Worm (Caenorhabditis elegans) whole organism, L4 larva: Measurements from ENCODE around the gene pei-2.
A peak's percentile ranks its signal among the peaks of the same experiment; 100 is the strongest.

Source experiments
- D1046.2 ChIP-seq: fragments of 200-800 bp; sonication (Bioruptor generic); IDR thresholded peaks from 2 replicates; pipeline ENCODE4 v1.3.6; 2022; ENCODE audit warnings: missing genetic modification characterization, missing compliant biosample characterization
- F26F4.8 ChIP-seq: fragments of 200-800 bp; sonication (Bioruptor generic); conservative IDR thresholded peaks from 2 replicates; pipeline ENCODE4 v1.3.6; 2022; ENCODE audit warnings: missing genetic modification characterization, missing compliant biosample characterization
- F37D6.2 ChIP-seq: sonication (generic microtip); optimal IDR thresholded peaks from 2 replicates; lab custom pipeline; 2016; ENCODE audit warnings: mild to moderate bottlenecking, missing genetic modification characterization, missing compliant biosample characterization
- F44E2.7 ChIP-seq: fragments of 200-800 bp; sonication (Bioruptor generic); IDR thresholded peaks from 2 replicates; pipeline ENCODE4 v2.1.2; 2022; ENCODE audit warnings: missing genetic modification characterization, missing compliant biosample characterization
- F49E8.2 ChIP-seq: sonication (generic microtip); optimal IDR thresholded peaks from 2 replicates; lab custom pipeline; 2016; ENCODE audit warnings: missing compliant biosample characterization, mild to moderate bottlenecking, missing genetic modification characterization, borderline replicate concordance
- R02D3.7 ChIP-seq: fragments of 150-350 bp; sonication (generic microtip); optimal IDR thresholded peaks from 3 replicates; lab custom pipeline; 2014; ENCODE audit warnings: missing biosample characterization, missing genetic modification characterization
- Y105C5A.15 ChIP-seq: fragments of 200-800 bp; sonication (Bioruptor generic); IDR thresholded peaks from 2 replicates; pipeline ENCODE4 v1.3.6; 2022; ENCODE audit warnings: missing genetic modification characterization, missing compliant biosample characterization
- Y5F2A.4 ChIP-seq: fragments of 200-800 bp; sonication (Bioruptor generic); optimal IDR thresholded peaks from 2 replicates; lab custom pipeline; 2018; ENCODE audit warnings: mild to moderate bottlenecking, missing genetic modification characterization, missing compliant biosample characterization
- Y75B8A.6 ChIP-seq: fragments of 200-800 bp; sonication (Bioruptor generic); IDR thresholded peaks from 2 replicates; pipeline ENCODE4 v1.3.6; 2022; ENCODE audit warnings: missing genetic modification reagents, missing genetic modification characterization, missing compliant biosample characterization
- ZK337.2 ChIP-seq: fragments of 200-800 bp; sonication (Bioruptor generic); IDR thresholded peaks from 2 replicates; pipeline ENCODE4 v1.3.6; 2022; ENCODE audit warnings: missing genetic modification reagents, missing genetic modification characterization, missing compliant biosample characterization
- arid-1 ChIP-seq: fragments of 200-800 bp; sonication (Bioruptor generic); conservative IDR thresholded peaks from 2 replicates; pipeline ENCODE4 v1.3.6; 2022; ENCODE audit warnings: missing genetic modification reagents, missing genetic modification characterization, missing compliant biosample characterization
- ceh-28 ChIP-seq: fragments of 150-350 bp; optimal IDR thresholded peaks from 2 replicates; lab custom pipeline; 2014; ENCODE audit warnings: missing biosample characterization, missing genetic modification reagents, missing genetic modification characterization
- ceh-44 ChIP-seq: fragments of 200-800 bp; sonication (Bioruptor generic); IDR thresholded peaks from 2 replicates; pipeline ENCODE4 v1.3.6; 2022; ENCODE audit warnings: missing genetic modification reagents, missing genetic modification characterization, missing compliant biosample characterization
- ceh-82 ChIP-seq: sonication (generic microtip); optimal IDR thresholded peaks from 2 replicates; lab custom pipeline; 2017; ENCODE audit warnings: missing biosample characterization, missing genetic modification characterization
- ces-1 ChIP-seq: fragments of 150-350 bp; sonication (generic microtip); optimal IDR thresholded peaks from 4 replicates; lab custom pipeline; 2014; ENCODE audit warnings: missing biosample characterization, missing genetic modification reagents, missing genetic modification characterization
- cey-2 ChIP-seq: sonication (generic microtip); optimal IDR thresholded peaks from 3 replicates; lab custom pipeline; 2017; ENCODE audit warnings: missing genetic modification characterization, mild to moderate bottlenecking, missing compliant biosample characterization, antibody characterized with exemption, borderline replicate concordance; ENCODE audit not compliant: insufficient read depth
- ctbp-1 ChIP-seq: fragments of 200-800 bp; sonication (Bioruptor generic); IDR thresholded peaks from 2 replicates; pipeline ENCODE4 v1.3.6; 2022; ENCODE audit warnings: missing genetic modification reagents, missing genetic modification characterization, missing compliant biosample characterization
- daf-16 ChIP-seq, 3 experiments: sonication (generic microtip); optimal IDR thresholded peaks; 2 replicates each; lab custom pipeline; 2016 to 2017; ENCODE audit warnings: missing genetic modification characterization in 3 of 3, missing genetic modification reagents in 3 of 3, mild to moderate bottlenecking in 2 of 3, missing compliant biosample characterization in 2 of 3, missing biosample characterization in 1 of 3, moderate library complexity in 1 of 3
- dmd-6 ChIP-seq: fragments of 200-800 bp; sonication (Bioruptor generic); IDR thresholded peaks from 2 replicates; pipeline ENCODE4 v1.3.6; 2022; ENCODE audit warnings: missing genetic modification reagents, missing genetic modification characterization, missing compliant biosample characterization
- dmd-8 ChIP-seq: fragments of 200-800 bp; sonication (Bioruptor generic); IDR thresholded peaks from 2 replicates; pipeline ENCODE4 v1.3.6; 2022; ENCODE audit warnings: missing genetic modification characterization, missing compliant biosample characterization
- dpl-1 ChIP-seq: fragments of 150-350 bp; optimal IDR thresholded peaks from 2 replicates; lab custom pipeline; 2014; ENCODE audit warnings: missing biosample characterization, missing genetic modification reagents, missing genetic modification characterization
- duxl-1 ChIP-seq: sonication (generic microtip); optimal IDR thresholded peaks from 2 replicates; lab custom pipeline; 2016; ENCODE audit warnings: mild to moderate bottlenecking, missing genetic modification characterization, moderate library complexity, missing compliant biosample characterization; ENCODE audit not compliant: poor library complexity
- dve-1 ChIP-seq: sonication (generic microtip); optimal IDR thresholded peaks from 2 replicates; lab custom pipeline; 2017; ENCODE audit warnings: antibody characterized with exemption, mild to moderate bottlenecking, missing genetic modification characterization, missing compliant biosample characterization; ENCODE audit not compliant: insufficient read depth
- egl-43 ChIP-seq: fragments of 200-800 bp; sonication (Bioruptor generic); IDR thresholded peaks from 2 replicates; pipeline ENCODE4 v1.3.6; 2022; ENCODE audit warnings: missing genetic modification reagents, missing genetic modification characterization, missing compliant biosample characterization
- hif-1 ChIP-seq, 2 experiments: sonication (generic microtip); optimal IDR thresholded peaks; 2 replicates each; lab custom pipeline; 2016 to 2017; ENCODE audit warnings: missing compliant biosample characterization in 2 of 2, missing genetic modification characterization in 2 of 2, missing genetic modification reagents in 2 of 2, missing genotype in 2 of 2, mild to moderate bottlenecking in 1 of 2
- hlh-11 ChIP-seq: fragments of 200-800 bp; sonication (Bioruptor generic); optimal IDR thresholded peaks from 2 replicates; lab custom pipeline; 2018; ENCODE audit warnings: mild to moderate bottlenecking, missing genetic modification characterization, missing compliant biosample characterization
- hlh-30 ChIP-seq: sonication (generic microtip); optimal IDR thresholded peaks from 2 replicates; lab custom pipeline; 2017; ENCODE audit warnings: antibody characterized with exemption, mild to moderate bottlenecking, missing genetic modification characterization, missing compliant biosample characterization; ENCODE audit not compliant: insufficient read depth
- hmg-1.1 ChIP-seq: fragments of 200-800 bp; sonication (Bioruptor generic); IDR thresholded peaks from 2 replicates; pipeline ENCODE4 v1.3.6; 2022; ENCODE audit warnings: missing genetic modification reagents, missing genetic modification characterization, missing compliant biosample characterization
- lin-1 ChIP-seq: fragments of 200-800 bp; sonication (Bioruptor generic); IDR thresholded peaks from 2 replicates; pipeline ENCODE4 v1.3.6; 2022; ENCODE audit warnings: missing genetic modification reagents, missing genetic modification characterization, missing compliant biosample characterization
- lin-13 ChIP-seq: fragments of 150-350 bp; optimal IDR thresholded peaks from 2 replicates; lab custom pipeline; 2014; ENCODE audit warnings: missing biosample characterization, missing genetic modification reagents, missing genetic modification characterization
- lin-38 ChIP-seq: fragments of 200-800 bp; sonication (Bioruptor generic); IDR thresholded peaks from 2 replicates; pipeline ENCODE4 v1.3.6; 2022; ENCODE audit warnings: missing genetic modification reagents, missing genetic modification characterization, missing compliant biosample characterization
- madf-5 ChIP-seq, 2 experiments: fragments of 200-800 bp; sonication (Bioruptor generic); IDR thresholded peaks; 2 replicates each; pipeline ENCODE4 v1.3.6; 2022; ENCODE audit warnings: missing compliant biosample characterization in 2 of 2, missing genetic modification characterization in 2 of 2
- madf-9 ChIP-seq: fragments of 200-800 bp; sonication (Bioruptor generic); conservative IDR thresholded peaks from 2 replicates; pipeline ENCODE4 v1.3.6; 2022; ENCODE audit warnings: missing genetic modification reagents, missing genetic modification characterization, missing compliant biosample characterization
- mdl-1 ChIP-seq, 2 experiments: fragments of 150-350 bp in 1 of 2; sonication (generic microtip) in 1 of 2; optimal IDR thresholded peaks; 2 replicates each; lab custom pipeline; 2014 to 2017; ENCODE audit warnings: missing biosample characterization in 2 of 2, missing genetic modification characterization in 2 of 2
- mes-2 ChIP-seq: sonication (generic microtip); optimal IDR thresholded peaks from 2 replicates; lab custom pipeline; 2016; ENCODE audit warnings: missing genotype, mild to moderate bottlenecking, missing genetic modification characterization, missing compliant biosample characterization; ENCODE audit not compliant: poor library complexity, severe bottlenecking
- nhr-111 ChIP-seq: fragments of 200-800 bp; sonication (Bioruptor generic); optimal IDR thresholded peaks from 2 replicates; lab custom pipeline; 2018; ENCODE audit warnings: mild to moderate bottlenecking, missing genetic modification characterization, missing compliant biosample characterization
- nhr-28 ChIP-seq: fragments of 150-350 bp; optimal IDR thresholded peaks from 2 replicates; lab custom pipeline; 2014; ENCODE audit warnings: missing biosample characterization, missing genetic modification characterization
- nhr-48 ChIP-seq: sonication (generic microtip); optimal IDR thresholded peaks from 2 replicates; lab custom pipeline; 2016; ENCODE audit warnings: mild to moderate bottlenecking, missing genetic modification characterization, missing compliant biosample characterization
- nhr-76 ChIP-seq: fragments of 150-350 bp; optimal IDR thresholded peaks from 2 replicates; lab custom pipeline; 2014; ENCODE audit warnings: missing biosample characterization, missing genetic modification characterization
- rbr-2 ChIP-seq: sonication (generic microtip); optimal IDR thresholded peaks from 2 replicates; lab custom pipeline; 2016; ENCODE audit warnings: missing genotype, missing genetic modification characterization, missing compliant biosample characterization
- saeg-2 ChIP-seq: fragments of 200-800 bp; sonication (Bioruptor generic); IDR thresholded peaks from 2 replicates; pipeline ENCODE4 v1.3.6; 2022; ENCODE audit warnings: missing genetic modification reagents, missing genetic modification characterization, missing compliant biosample characterization
- snpc-1.2 ChIP-seq: fragments of 200-800 bp; sonication (Bioruptor generic); IDR thresholded peaks from 2 replicates; pipeline ENCODE4 v1.3.6; 2022; ENCODE audit warnings: missing genetic modification reagents, missing genetic modification characterization, missing compliant biosample characterization
- tag-97 ChIP-seq: fragments of 200-800 bp; sonication (Bioruptor generic); IDR thresholded peaks from 2 replicates; pipeline ENCODE4 v1.3.6; 2022; ENCODE audit warnings: missing genetic modification characterization, missing compliant biosample characterization
- unc-62 ChIP-seq, 3 experiments: fragments of 150-350 bp in 1 of 3; sonication (generic microtip); optimal IDR thresholded peaks in 2 of 3; peaks in 1 of 3; 1 replicate in 1 of 3; 2 replicates in 2 of 3; lab custom pipeline; 2014 to 2017; ENCODE audit warnings: missing biosample characterization in 3 of 3, missing genetic modification characterization in 3 of 3, missing genetic modification reagents in 3 of 3, missing genotype in 1 of 3
- zfp-2 ChIP-seq: sonication (generic microtip); optimal IDR thresholded peaks from 2 replicates; lab custom pipeline; 2016; ENCODE audit warnings: mild to moderate bottlenecking, missing genetic modification characterization, missing compliant biosample characterization

pei-2 gene

DNA sequence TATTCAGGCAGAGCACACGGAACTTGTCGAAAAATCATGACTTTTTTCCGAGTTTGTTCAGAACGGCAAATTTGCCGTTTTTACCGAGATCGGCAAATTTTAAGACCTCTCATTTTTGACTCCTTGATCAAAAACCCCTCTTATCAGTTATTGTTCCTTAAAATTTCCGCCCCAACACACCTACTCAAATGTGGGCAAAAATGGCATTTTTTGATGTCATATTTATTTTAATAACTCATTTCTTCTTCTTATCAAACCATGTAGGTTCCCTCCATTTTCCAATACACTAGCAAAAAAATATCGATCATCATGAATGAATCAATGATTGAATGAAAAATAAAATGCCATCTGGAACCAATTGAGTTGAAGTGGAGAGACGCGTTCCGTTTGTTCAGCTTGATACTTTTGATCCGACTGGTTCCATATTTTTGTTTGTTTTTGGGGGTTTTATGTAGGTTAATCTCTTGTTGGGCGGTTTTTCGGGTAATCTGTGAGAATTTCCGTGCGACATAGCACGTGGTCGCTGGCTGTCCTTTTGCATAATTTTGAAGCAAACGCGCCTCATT lies 46.7 kb downstream of the pei-2 start (continued):
- TF ChIP-seq Y5F2A.4 (GFP tag; lab: Kevin White, UChicago), result no peak
- TF ChIP-seq nhr-111 (GFP tag; lab: Kevin White, UChicago), result no peak
- no peak for TF ChIP-seq Y105C5A.15 (GFP tag; lab: Robert Waterston, UW)
- no peak for TF ChIP-seq lin-13 (GFP tag; lab: Kevin White, UChicago)
- no peak for TF ChIP-seq ctbp-1 (GFP tag; lab: Robert Waterston, UW)
- no peak for TF ChIP-seq tag-97
- no peak for TF ChIP-seq dpl-1 (GFP tag; lab: Kevin White, UChicago)
- TF ChIP-seq hmg-1.1 (GFP tag; lab: Robert Waterston, UW), result no peak
- TF ChIP-seq madf-5 (GFP tag; IDR thresholded peaks at IDR 0.05; lab: Robert Waterston, UW), result no peak
- TF ChIP-seq snpc-1.2 (GFP tag; lab: Robert Waterston, UW), result no peak
- TF ChIP-seq F26F4.8 (GFP tag; lab: Robert Waterston, UW), result no peak
- TF ChIP-seq hif-1 (tag; optimal IDR thresholded peaks at IDR 0.05; lab: Kevin White, UChicago), result no peak
- no peak for TF ChIP-seq zfp-2 (tag; lab: Kevin White, UChicago)
- TF ChIP-seq egl-43 (GFP tag; lab: Robert Waterston, UW), result no peak

DNA sequence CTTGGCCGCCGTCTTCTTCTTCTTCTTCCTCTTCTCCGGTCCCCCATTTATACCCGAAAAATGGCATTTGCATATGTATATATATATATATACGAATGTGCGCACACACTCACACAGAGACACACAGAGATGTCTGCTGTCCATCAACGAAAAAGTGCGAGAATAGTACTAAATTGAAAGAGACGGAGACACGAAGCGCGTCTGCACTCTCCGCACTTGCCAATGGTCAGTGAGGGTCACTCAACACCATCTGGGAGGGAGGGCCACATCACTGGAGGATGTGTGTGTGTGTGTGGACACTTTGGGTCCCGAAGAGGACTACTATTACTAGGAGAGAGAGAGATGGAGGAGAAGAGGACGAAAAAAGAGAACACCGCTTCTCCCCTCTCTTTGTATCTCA lies 48.1 kb downstream of the pei-2 start:
- no peak for TF ChIP-seq Y5F2A.4 (GFP tag; lab: Kevin White, UChicago)
- TF ChIP-seq ces-1, result no peak
- no peak for TF ChIP-seq ZK337.2 (GFP tag; lab: Robert Waterston, UW)
- TF ChIP-seq mes-2 (tag; lab: Kevin White, UChicago), result peak; percentile 9
- no peak for TF ChIP-seq dmd-6
- no peak for TF ChIP-seq dmd-8 (GFP tag; lab: Robert Waterston, UW)
- no peak for TF ChIP-seq saeg-2 (GFP tag; lab: Robert Waterston, UW)
- no peak for TF ChIP-seq F44E2.7 (GFP tag; lab: Robert Waterston, UW)
- TF ChIP-seq ceh-28 (tag; lab: Kevin White, UChicago), result no peak
- peak; percentile 35 for TF ChIP-seq F37D6.2 (tag; lab: Kevin White, UChicago)
- no peak for TF ChIP-seq egl-43 (GFP tag; lab: Robert Waterston, UW)
- TF ChIP-seq ctbp-1 (GFP tag; lab: Robert Waterston, UW), result 0 out of 2 replicates have a peak, but pooled peaks have one; percentile 35
- no peak for TF ChIP-seq nhr-76 (tag; lab: Kevin White, UChicago)
- 0 out of 2 replicates have a peak, but pooled peaks have one; percentile 28 for TF ChIP-seq arid-1 (GFP tag; lab: Robert Waterston, UW)
- TF ChIP-seq F49E8.2 (tag; lab: Kevin White, UChicago), result no peak
- TF ChIP-seq nhr-48 (tag; lab: Kevin White, UChicago), result no peak
- TF ChIP-seq dve-1 (tag; lab: Kevin White, UChicago), result peak; percentile 53
- TF ChIP-seq duxl-1 (tag; lab: Kevin White, UChicago), result no peak
- no peak for TF ChIP-seq R02D3.7 (tag; lab: Kevin White, UChicago)
- TF ChIP-seq dpl-1 (GFP tag; lab: Kevin White, UChicago), result peak; percentile 44
- peak; percentile 44 for TF ChIP-seq hlh-30 (tag; lab: Kevin White, UChicago)
- TF ChIP-seq ceh-44, result no peak
- peak in 1 of 2 experiments; percentile 99 for TF ChIP-seq unc-62 (GFP tag; optimal IDR thresholded peaks at IDR 0.05 in 1 of 2; lab: Kevin White, UChicago)
- no peak for TF ChIP-seq unc-62 (tag; optimal IDR thresholded peaks at IDR 0.05; lab: Kevin White, UChicago)
- TF ChIP-seq daf-16 (GFP tag; optimal IDR thresholded peaks at IDR 0.05; lab: Kevin White, UChicago), result no peak
- TF ChIP-seq daf-16 (tag; optimal IDR thresholded peaks at IDR 0.05; lab: Kevin White, UChicago), result peak; percentile 38
- peak; percentile 30 for TF ChIP-seq nhr-28 (tag; lab: Kevin White, UChicago)
- TF ChIP-seq hlh-11 (tag; lab: Kevin White, UChicago), result peak; percentile 75
- 0 out of 2 replicates have a peak, but pooled peaks have one; percentile 8 for TF ChIP-seq lin-38
- no peak for TF ChIP-seq ceh-82 (tag; lab: Kevin White, UChicago)
- peak in 1 of 2 experiments; percentile 40 for TF ChIP-seq hif-1 (tag; optimal IDR thresholded peaks at IDR 0.05; lab: Kevin White, UChicago)
- no peak for TF ChIP-seq Y75B8A.6 (GFP tag; lab: Robert Waterston, UW)
- no peak for TF ChIP-seq madf-9 (GFP tag; lab: Robert Waterston, UW)
- TF ChIP-seq Y105C5A.15 (GFP tag; lab: Robert Waterston, UW), result no peak
- no peak for TF ChIP-seq lin-1
- peak; percentile 71 for TF ChIP-seq hmg-1.1 (GFP tag; lab: Robert Waterston, UW)
- TF ChIP-seq mdl-1 (tag; optimal IDR thresholded peaks at IDR 0.05; lab: Kevin White, UChicago), result peak in 1 of 2 experiments; percentile 55
- TF ChIP-seq rbr-2, result peak; percentile 47
- TF ChIP-seq D1046.2 (GFP tag; lab: Robert Waterston, UW), result no peak
- TF ChIP-seq cey-2, result no peak
